Worm (Caenorhabditis elegans): Measurements from ENCODE around the gene try-12.

DNA sequence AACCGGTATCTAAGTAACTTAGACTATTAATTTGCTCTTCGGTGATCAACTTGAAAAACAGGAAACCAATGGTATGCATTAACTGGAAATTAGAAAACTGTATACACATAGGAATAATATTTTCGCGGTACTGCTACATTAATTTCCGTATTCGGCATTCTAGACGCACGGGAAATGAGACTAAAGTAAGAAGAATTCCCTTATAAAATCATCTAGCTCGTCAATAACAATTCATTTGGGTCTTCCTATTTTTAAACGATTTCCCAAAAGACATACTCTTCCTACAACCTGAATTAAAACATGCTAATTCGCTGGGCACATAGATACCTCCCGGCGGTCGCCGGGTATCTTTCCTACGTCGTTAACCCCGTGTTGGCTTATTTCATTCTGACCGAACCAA lies 46.8 kb upstream of the try-12 start, which contains the start of gene srj-13:
- TF ChIP-seq nhr-237 (tag; optimal IDR thresholded peaks at IDR 0.05) (no peak), snpc-4 (tag; optimal IDR thresholded peaks at IDR 0.05) (no peak), nhr-76 (tag; optimal IDR thresholded peaks at IDR 0.05) (no peak), sem-2 (GFP tag; optimal IDR thresholded peaks at IDR 0.05) (no peak)
